Fruit fly (Drosophila melanogaster) whole organism, embryonic: ENCODE data around the gene Rab7.

Experiments used
- Ptx1 ChIP-seq: fragments of 200-800 bp; sonication (Bioruptor generic); IDR thresholded peaks from 2 replicates; pipeline ENCODE4 v1.3.6; 2022; ENCODE audit warnings: missing biosample characterization, missing genetic modification characterization
- Stat92E ChIP-seq, 3 experiments: fragments of >200 bp in 2 of 3; fragments of 200-800 bp in 1 of 3; sonication (Bioruptor generic) in 1 of 3; optimal IDR thresholded peaks; 2 replicates each; lab custom pipeline; 2017 to 2019; ENCODE audit warnings: missing biosample characterization in 3 of 3, missing genetic modification characterization in 3 of 3, mild to moderate bottlenecking in 1 of 3, moderate library complexity in 1 of 3
- ab ChIP-seq: fragments of 200-800 bp; sonication (Bioruptor generic); optimal IDR thresholded peaks from 2 replicates; lab custom pipeline; 2016; ENCODE audit warnings: missing biosample characterization, missing genetic modification characterization

- TF ChIP-seq Stat92E (GFP tag; optimal IDR thresholded peaks at IDR 0.05; lab: Kevin White, UChicago) (no peak), Ptx1 (GFP tag; lab: Robert Waterston, UW) (peak; percentile 81), ab (GFP tag; lab: Kevin White, UChicago) (no peak)
Measured at dm6 chr3R:24037538-24038265, 44.9 kb downstream of the Rab7 start, which contains the start of gene spas.
